Worm (Caenorhabditis elegans) whole organism, late embryonic: Measurements from ENCODE around the gene C06B3.1.

Experiments
- C38D4.7 ChIP-seq: fragments of 200-800 bp; sonication (Bioruptor generic); optimal IDR thresholded peaks from 2 replicates; lab custom pipeline; 2018; ENCODE audit warnings: mild to moderate bottlenecking, missing genetic modification characterization, moderate library complexity, missing compliant biosample characterization
- T23F11.4 ChIP-seq: fragments of 200-800 bp; sonication (Bioruptor generic); optimal IDR thresholded peaks from 2 replicates; lab custom pipeline; 2018; ENCODE audit warnings: mild to moderate bottlenecking, missing genetic modification characterization, missing compliant biosample characterization
- ama-1 ChIP-seq: fragments of 150-350 bp; optimal IDR thresholded peaks from 2 replicates; lab custom pipeline; 2014
- ceh-14 ChIP-seq: sonication (generic microtip); optimal IDR thresholded peaks from 2 replicates; lab custom pipeline; 2016; ENCODE audit warnings: missing genotype, missing genetic modification characterization, missing compliant biosample characterization
- ceh-18 ChIP-seq: sonication (generic microtip); optimal IDR thresholded peaks from 2 replicates; lab custom pipeline; 2016; ENCODE audit warnings: missing genetic modification characterization, missing compliant biosample characterization
- ceh-19 ChIP-seq: fragments of 200-800 bp; sonication (Bioruptor generic); optimal IDR thresholded peaks from 2 replicates; lab custom pipeline; 2018; ENCODE audit warnings: mild to moderate bottlenecking, missing genetic modification characterization, missing compliant biosample characterization
- ceh-2 ChIP-seq: sonication (generic microtip); optimal IDR thresholded peaks from 2 replicates; lab custom pipeline; 2016; ENCODE audit warnings: missing genotype, missing genetic modification characterization, missing compliant biosample characterization
- ceh-22 ChIP-seq: sonication (generic microtip); optimal IDR thresholded peaks from 2 replicates; lab custom pipeline; 2017; ENCODE audit warnings: missing biosample characterization, missing genetic modification characterization
- ceh-31 ChIP-seq: sonication (generic microtip); optimal IDR thresholded peaks from 2 replicates; lab custom pipeline; 2016; ENCODE audit warnings: missing genetic modification characterization, missing compliant biosample characterization
- ceh-34 ChIP-seq: sonication (generic microtip); optimal IDR thresholded peaks from 2 replicates; lab custom pipeline; 2016; ENCODE audit warnings: mild to moderate bottlenecking, missing genetic modification characterization, missing compliant biosample characterization
- ceh-45 ChIP-seq: fragments of 200-800 bp; sonication (Bioruptor generic); IDR thresholded peaks from 2 replicates; pipeline ENCODE4 v1.3.6; 2022; ENCODE audit warnings: missing genetic modification reagents, missing genetic modification characterization, missing compliant biosample characterization
- ceh-6 ChIP-seq: fragments of 200-800 bp; sonication (Bioruptor generic); optimal IDR thresholded peaks from 2 replicates; lab custom pipeline; 2018; ENCODE audit warnings: mild to moderate bottlenecking, missing genetic modification characterization, missing compliant biosample characterization
- che-1 ChIP-seq: sonication (generic microtip); optimal IDR thresholded peaks from 2 replicates; lab custom pipeline; 2016; ENCODE audit warnings: mild to moderate bottlenecking, missing genetic modification characterization, missing compliant biosample characterization
- dmd-4 ChIP-seq: sonication (generic microtip); optimal IDR thresholded peaks from 2 replicates; lab custom pipeline; 2016; ENCODE audit warnings: borderline replicate concordance, missing genetic modification characterization, missing compliant biosample characterization
- dve-1 ChIP-seq: sonication (generic microtip); optimal IDR thresholded peaks from 2 replicates; lab custom pipeline; 2017; ENCODE audit warnings: antibody characterized with exemption, mild to moderate bottlenecking, missing genetic modification characterization, missing compliant biosample characterization
- elt-2 ChIP-seq: sonication (generic microtip); optimal IDR thresholded peaks from 2 replicates; lab custom pipeline; 2016; ENCODE audit warnings: missing genetic modification reagents, missing genetic modification characterization, missing compliant biosample characterization
- elt-4 ChIP-seq: sonication (generic microtip); optimal IDR thresholded peaks from 2 replicates; lab custom pipeline; 2016; ENCODE audit warnings: missing genetic modification characterization, missing compliant biosample characterization
- eyg-1 ChIP-seq: sonication (generic microtip); optimal IDR thresholded peaks from 2 replicates; lab custom pipeline; 2016; ENCODE audit warnings: missing genotype, missing genetic modification characterization, missing compliant biosample characterization
- fax-1 ChIP-seq: sonication (generic microtip); optimal IDR thresholded peaks from 2 replicates; lab custom pipeline; 2016; ENCODE audit warnings: missing genotype, missing genetic modification characterization, missing compliant biosample characterization
- fkh-10 ChIP-seq: fragments of 150-350 bp; optimal IDR thresholded peaks from 2 replicates; lab custom pipeline; 2014; ENCODE audit warnings: missing biosample characterization, missing genetic modification reagents, missing genetic modification characterization
- fkh-6 ChIP-seq: sonication (generic microtip); optimal IDR thresholded peaks from 2 replicates; lab custom pipeline; 2016; ENCODE audit warnings: missing genetic modification characterization, missing compliant biosample characterization
- gmeb-2 ChIP-seq: sonication (generic microtip); optimal IDR thresholded peaks from 2 replicates; lab custom pipeline; 2016; ENCODE audit warnings: missing genetic modification characterization, inconsistent platforms, missing compliant biosample characterization
- mec-3 ChIP-seq: sonication (generic microtip); optimal IDR thresholded peaks from 2 replicates; lab custom pipeline; 2016; ENCODE audit warnings: borderline replicate concordance, missing genetic modification characterization, missing compliant biosample characterization
- nfya-1 ChIP-seq: sonication (generic microtip); optimal IDR thresholded peaks from 2 replicates; lab custom pipeline; 2017; ENCODE audit warnings: missing genetic modification characterization, mild to moderate bottlenecking, missing compliant biosample characterization, antibody characterized with exemption, moderate library complexity
- nhr-11 ChIP-seq: fragments of 150-350 bp; optimal IDR thresholded peaks from 2 replicates; lab custom pipeline; 2014; ENCODE audit warnings: missing biosample characterization, missing genetic modification characterization
- nhr-232 ChIP-seq: sonication (generic microtip); optimal IDR thresholded peaks from 2 replicates; lab custom pipeline; 2016; ENCODE audit warnings: missing genetic modification characterization, missing compliant biosample characterization
- odd-2 ChIP-seq: sonication (generic microtip); optimal IDR thresholded peaks from 2 replicates; lab custom pipeline; 2017; ENCODE audit warnings: antibody characterized with exemption, mild to moderate bottlenecking, missing genetic modification characterization, missing compliant biosample characterization
- pag-3 ChIP-seq: sonication (generic microtip); optimal IDR thresholded peaks from 2 replicates; lab custom pipeline; 2016; ENCODE audit warnings: missing compliant biosample characterization, missing genetic modification characterization, borderline replicate concordance
- pax-1 ChIP-seq: fragments of 150-350 bp; optimal IDR thresholded peaks from 2 replicates; lab custom pipeline; 2014; ENCODE audit warnings: missing biosample characterization, missing genetic modification characterization
- pha-4 ChIP-seq: fragments of 150-350 bp; optimal IDR thresholded peaks from 2 replicates; lab custom pipeline; 2018; ENCODE audit warnings: missing biosample characterization, missing genetic modification reagents, missing genetic modification characterization
- pqm-1 ChIP-seq: sonication (generic microtip); optimal IDR thresholded peaks from 2 replicates; lab custom pipeline; 2016; ENCODE audit warnings: missing genetic modification characterization, missing compliant biosample characterization
- pros-1 ChIP-seq: fragments of 150-350 bp; optimal IDR thresholded peaks from 2 replicates; lab custom pipeline; 2014; ENCODE audit warnings: missing biosample characterization, missing genetic modification reagents, missing genetic modification characterization
- ref-2 ChIP-seq: sonication (generic microtip); optimal IDR thresholded peaks from 2 replicates; lab custom pipeline; 2016; ENCODE audit warnings: missing genetic modification characterization, missing compliant biosample characterization
- sdc-2 ChIP-seq: sonication (generic microtip); optimal IDR thresholded peaks from 2 replicates; lab custom pipeline; 2016; ENCODE audit warnings: missing genotype, missing genetic modification characterization, missing compliant biosample characterization
- sox-2 ChIP-seq: fragments of 200-800 bp; sonication (Bioruptor generic); IDR thresholded peaks from 2 replicates; pipeline ENCODE4 v1.3.6; 2022; ENCODE audit warnings: missing genetic modification reagents, missing genetic modification characterization, missing compliant biosample characterization
- syd-9 ChIP-seq: sonication (generic microtip); optimal IDR thresholded peaks from 2 replicates; lab custom pipeline; 2016; ENCODE audit warnings: mild to moderate bottlenecking, missing genetic modification characterization, moderate library complexity, missing compliant biosample characterization
- tbx-2 ChIP-seq: sonication (generic microtip); optimal IDR thresholded peaks from 2 replicates; lab custom pipeline; 2016; ENCODE audit warnings: missing genetic modification characterization, missing compliant biosample characterization
- unc-3 ChIP-seq, 2 experiments: fragments of 200-800 bp in 1 of 2; sonication (Bioruptor generic) in 1 of 2; sonication (generic microtip) in 1 of 2; conservative IDR thresholded peaks in 1 of 2; optimal IDR thresholded peaks in 1 of 2; 2 replicates each; pipeline versions ENCODE4 v1.3.6 to Lab custom; 2016 to 2022; ENCODE audit warnings: missing compliant biosample characterization in 2 of 2, missing genetic modification characterization in 2 of 2, missing genetic modification reagents in 1 of 2
- unc-42 ChIP-seq: sonication (generic microtip); optimal IDR thresholded peaks from 2 replicates; lab custom pipeline; 2016; ENCODE audit warnings: missing genotype, missing genetic modification characterization, missing compliant biosample characterization
- unc-55 ChIP-seq: sonication (generic microtip); optimal IDR thresholded peaks from 2 replicates; lab custom pipeline; 2017; ENCODE audit warnings: missing biosample characterization, missing genetic modification reagents, missing genetic modification characterization
- unc-86 ChIP-seq: sonication (generic microtip); optimal IDR thresholded peaks from 2 replicates; lab custom pipeline; 2016; ENCODE audit warnings: missing genetic modification characterization, missing compliant biosample characterization

Gene C06B3.1

ce11 chrV:13858906-13859305 is 43.7 kb upstream of the C06B3.1 start, which contains the start of gene srx-135:
Gene srx-135 (plus strand): TSS chrV:13859206.
- no peak for TF ChIP-seq ceh-19 (GFP tag; lab: Kevin White, UChicago)
- TF ChIP-seq eyg-1 (tag; lab: Kevin White, UChicago) = no peak
- no peak for TF ChIP-seq ref-2 (tag; lab: Kevin White, UChicago)
- TF ChIP-seq nhr-232 = no peak
- no peak for TF ChIP-seq elt-2 (tag; lab: Kevin White, UChicago)
- TF ChIP-seq C38D4.7 (GFP tag; lab: Kevin White, UChicago) = no peak
- TF ChIP-seq che-1 (tag; lab: Kevin White, UChicago) = no peak
- no peak for TF ChIP-seq sox-2
- TF ChIP-seq ceh-34 (tag; lab: Kevin White, UChicago) = no peak
- TF ChIP-seq pha-4 (tag; lab: Kevin White, UChicago) = no peak
- no peak for TF ChIP-seq T23F11.4
- no peak for TF ChIP-seq fkh-10 (GFP tag; lab: Kevin White, UChicago)
- TF ChIP-seq ceh-31 = no peak
- TF ChIP-seq unc-55 (GFP tag; lab: Kevin White, UChicago) = no peak
- TF ChIP-seq mec-3 (tag; lab: Kevin White, UChicago) = no peak
- TF ChIP-seq dve-1 = no peak
- TF ChIP-seq ceh-2 (tag; lab: Kevin White, UChicago) = no peak
- no peak for TF ChIP-seq fkh-6 (tag; lab: Kevin White, UChicago)

- TF ChIP-seq unc-42 (tag; lab: Kevin White, UChicago) (no peak), pax-1 (no peak), sox-2 (no peak), ceh-14 (tag; lab: Kevin White, UChicago) (no peak), ama-1 (no peak), odd-2 (tag; lab: Kevin White, UChicago) (no peak), nfya-1 (tag; lab: Kevin White, UChicago) (no peak), unc-86 (tag; lab: Kevin White, UChicago) (no peak), pag-3 (tag; lab: Kevin White, UChicago) (no peak), mec-3 (tag; lab: Kevin White, UChicago) (no peak), pros-1 (tag; lab: Kevin White, UChicago) (no peak), ceh-19 (GFP tag; lab: Kevin White, UChicago) (no peak), unc-3 (GFP tag; conservative IDR thresholded peaks at IDR 0.05; lab: Robert Waterston, UW) (no peak), unc-3 (tag; optimal IDR thresholded peaks at IDR 0.05; lab: Kevin White, UChicago) (no peak), elt-4 (tag; lab: Kevin White, UChicago) (no peak), sdc-2 (tag; lab: Kevin White, UChicago) (no peak), fkh-6 (tag; lab: Kevin White, UChicago) (no peak), ceh-18 (tag; lab: Kevin White, UChicago) (no peak)
Observed at ce11 chrV:13862505-13862904, 40.1 kb upstream of the C06B3.1 start, which contains the start of gene srx-137. Gene srx-137 (plus strand): TSS chrV:13862805.

- no peak for TF ChIP-seq ceh-22 (tag; lab: Kevin White, UChicago)
- TF ChIP-seq ceh-6 = no peak
- no peak for TF ChIP-seq syd-9 (tag; lab: Kevin White, UChicago)
- no peak for TF ChIP-seq eyg-1 (tag; lab: Kevin White, UChicago)
- no peak for TF ChIP-seq fax-1 (tag; lab: Kevin White, UChicago)
- TF ChIP-seq tbx-2 (tag; lab: Kevin White, UChicago) = no peak
- no peak for TF ChIP-seq dmd-4
- no peak for TF ChIP-seq unc-42 (tag; lab: Kevin White, UChicago)
- no peak for TF ChIP-seq pqm-1 (tag; lab: Kevin White, UChicago)
- TF ChIP-seq nhr-11 (tag; lab: Kevin White, UChicago) = no peak
- TF ChIP-seq sdc-2 (tag; lab: Kevin White, UChicago) = no peak
- no peak for TF ChIP-seq ceh-45 (GFP tag; lab: Robert Waterston, UW)
- TF ChIP-seq gmeb-2 (tag; lab: Kevin White, UChicago) = no peak
- no peak for TF ChIP-seq nfya-1 (tag; lab: Kevin White, UChicago)
- TF ChIP-seq pax-1 = no peak
- no peak for TF ChIP-seq elt-4 (tag; lab: Kevin White, UChicago)
- no peak for TF ChIP-seq odd-2 (tag; lab: Kevin White, UChicago)
Observed at ce11 chrV:13863700-13864099, 38.9 kb upstream of the C06B3.1 start.
